Fruit fly (Drosophila melanogaster) whole organism, embryonic: ENCODE results near the gene CG5506.
A peak's percentile ranks its signal among the peaks of the same experiment; 100 is the strongest.

Experiments
- B-H2 ChIP-seq: fragments of 200-800 bp; sonication (Bioruptor generic); optimal IDR thresholded peaks from 2 replicates; lab custom pipeline; 2018; ENCODE audit warnings: missing biosample characterization, mild to moderate bottlenecking, missing genetic modification characterization
- CG10274 ChIP-seq: fragments of 200-800 bp; sonication (Bioruptor generic); optimal IDR thresholded peaks from 3 replicates; lab custom pipeline; 2017; ENCODE audit warnings: missing biosample characterization, mild to moderate bottlenecking, missing genetic modification characterization
- CG10431 ChIP-seq: fragments of 200-800 bp; sonication (Bioruptor generic); optimal IDR thresholded peaks from 3 replicates; lab custom pipeline; 2018; ENCODE audit warnings: missing biosample characterization, mild to moderate bottlenecking, missing genetic modification characterization
- CG11695 ChIP-seq: fragments of 200-800 bp; sonication (Bioruptor generic); IDR thresholded peaks from 3 replicates; pipeline ENCODE4 v1.3.6; 2022; ENCODE audit warnings: missing biosample characterization, missing genetic modification characterization
- CG12236 ChIP-seq: fragments of 200-800 bp; sonication (Bioruptor generic); optimal IDR thresholded peaks from 2 replicates; lab custom pipeline; 2016; ENCODE audit warnings: missing biosample characterization, missing genetic modification characterization
- CG13624 ChIP-seq: fragments of 200-800 bp; sonication (Bioruptor generic); optimal IDR thresholded peaks from 2 replicates; lab custom pipeline; 2016; ENCODE audit warnings: missing biosample characterization, missing genetic modification characterization
- CG13894 ChIP-seq: fragments of 200-800 bp; sonication (Bioruptor generic); optimal IDR thresholded peaks from 3 replicates; lab custom pipeline; 2018; ENCODE audit warnings: missing biosample characterization, mild to moderate bottlenecking, missing genetic modification characterization, moderate library complexity
- CG14860 ChIP-seq: fragments of 200-800 bp; sonication (Bioruptor generic); IDR thresholded peaks from 3 replicates; pipeline ENCODE4 v1.3.6; 2022; ENCODE audit warnings: missing biosample characterization, missing genetic modification characterization; ENCODE audit not compliant: partially characterized antibody
- CG14965 ChIP-seq: fragments of 200-800 bp; sonication (Bioruptor generic); optimal IDR thresholded peaks from 2 replicates; lab custom pipeline; 2016; ENCODE audit warnings: missing biosample characterization, missing genetic modification characterization, borderline replicate concordance
- CG15073 ChIP-seq: fragments of 200-800 bp; sonication (Bioruptor generic); optimal IDR thresholded peaks from 2 replicates; lab custom pipeline; 2016; ENCODE audit warnings: missing biosample characterization, missing genetic modification characterization
- CG1603 ChIP-seq: fragments of 200-800 bp; sonication (Bioruptor generic); optimal IDR thresholded peaks from 2 replicates; lab custom pipeline; 2019; ENCODE audit warnings: missing biosample characterization, mild to moderate bottlenecking, missing genetic modification characterization, moderate library complexity
- CG16779 ChIP-seq: fragments of 200-800 bp; sonication (Bioruptor generic); IDR thresholded peaks from 2 replicates; pipeline ENCODE4 v1.3.6; 2022; ENCODE audit warnings: missing biosample characterization, missing genetic modification characterization
- CG16813 ChIP-seq: fragments of 200-800 bp; sonication (Bioruptor generic); IDR thresholded peaks from 3 replicates; pipeline ENCODE4 v1.3.6; 2022; ENCODE audit warnings: missing biosample characterization, missing genetic modification characterization; ENCODE audit not compliant: partially characterized antibody
- CG17359 ChIP-seq: fragments of 200-800 bp; sonication (Bioruptor generic); optimal IDR thresholded peaks from 3 replicates; lab custom pipeline; 2018; ENCODE audit warnings: missing biosample characterization, mild to moderate bottlenecking, missing genetic modification characterization, moderate library complexity
- CG2116 ChIP-seq: fragments of 200-800 bp; sonication (Bioruptor generic); optimal IDR thresholded peaks from 3 replicates; lab custom pipeline; 2018; ENCODE audit warnings: missing biosample characterization, mild to moderate bottlenecking, missing genetic modification characterization
- CG31365 ChIP-seq: fragments of 200-800 bp; sonication (Bioruptor generic); optimal IDR thresholded peaks from 2 replicates; lab custom pipeline; 2018; ENCODE audit warnings: missing biosample characterization, mild to moderate bottlenecking, missing genetic modification characterization
- CG4730 ChIP-seq: fragments of 200-800 bp; sonication (Bioruptor generic); IDR thresholded peaks from 2 replicates; pipeline ENCODE4 v1.3.6; 2022; ENCODE audit warnings: missing biosample characterization, missing genetic modification characterization
- CG5953 ChIP-seq: fragments of 200-800 bp; sonication (Bioruptor generic); IDR thresholded peaks from 2 replicates; pipeline ENCODE4 v1.3.6; 2022; ENCODE audit warnings: missing biosample characterization, missing genetic modification characterization
- CG6813 ChIP-seq: fragments of 200-800 bp; sonication (Bioruptor generic); optimal IDR thresholded peaks from 2 replicates; lab custom pipeline; 2017; ENCODE audit warnings: missing biosample characterization, missing genetic modification characterization, mild to moderate bottlenecking, moderate library complexity, missing genetic modification reagents
- CG7556 ChIP-seq: fragments of 200-800 bp; sonication (Bioruptor generic); optimal IDR thresholded peaks from 2 replicates; lab custom pipeline; 2017; ENCODE audit warnings: missing biosample characterization, mild to moderate bottlenecking, missing genetic modification characterization
- Dbx ChIP-seq: fragments of 200-800 bp; sonication (Bioruptor generic); IDR thresholded peaks from 3 replicates; pipeline ENCODE4 v1.3.6; 2022; ENCODE audit warnings: missing biosample characterization, missing genetic modification characterization
- Deaf1 ChIP-seq: fragments of 200-800 bp; optimal IDR thresholded peaks from 3 replicates; lab custom pipeline; 2019; ENCODE audit warnings: missing biosample characterization, mild to moderate bottlenecking, missing genetic modification characterization, moderate library complexity
- Fer2 ChIP-seq: fragments of 200-800 bp; sonication (Bioruptor generic); optimal IDR thresholded peaks from 2 replicates; lab custom pipeline; 2018; ENCODE audit warnings: missing biosample characterization, mild to moderate bottlenecking, missing genetic modification characterization, moderate library complexity
- HmgD ChIP-seq: fragments of 200-800 bp; sonication (Bioruptor generic); optimal IDR thresholded peaks from 3 replicates; lab custom pipeline; 2016; ENCODE audit warnings: missing biosample characterization, missing genetic modification characterization
- Hmx ChIP-seq: fragments of 200-800 bp; sonication (Bioruptor generic); optimal IDR thresholded peaks from 2 replicates; lab custom pipeline; 2016; ENCODE audit warnings: missing biosample characterization, missing genetic modification characterization
- Jarid2 ChIP-seq: fragments of 200-800 bp; sonication (Bioruptor generic); optimal IDR thresholded peaks from 3 replicates; lab custom pipeline; 2017; ENCODE audit warnings: mild to moderate bottlenecking, missing biosample characterization, missing genetic modification reagents, missing genetic modification characterization
- MESR4 ChIP-seq: fragments of 200-800 bp; sonication (Bioruptor generic); optimal IDR thresholded peaks from 2 replicates; lab custom pipeline; 2018; ENCODE audit warnings: missing biosample characterization, mild to moderate bottlenecking, missing genetic modification characterization, moderate library complexity
- Med ChIP-seq: fragments of 200-800 bp; sonication (Bioruptor generic); peaks from one replicate; lab custom pipeline; 2016; ENCODE audit warnings: missing biosample characterization, missing genetic modification characterization, mild to moderate bottlenecking, inconsistent platforms, moderate library complexity
- Myb ChIP-seq: fragments of 200-800 bp; sonication (Bioruptor generic); optimal IDR thresholded peaks from 2 replicates; lab custom pipeline; 2016; ENCODE audit warnings: missing biosample characterization, missing genetic modification characterization
- Nf-YA ChIP-seq: fragments of 200-800 bp; sonication (Bioruptor generic); IDR thresholded peaks from 2 replicates; pipeline ENCODE4 v1.3.6; 2022; ENCODE audit warnings: missing biosample characterization, missing genetic modification characterization
- bsh ChIP-seq, 2 experiments: fragments of 200-800 bp; sonication (Bioruptor generic); optimal IDR thresholded peaks; 2 replicates each; lab custom pipeline; 2017 to 2018; ENCODE audit warnings: mild to moderate bottlenecking in 2 of 2, missing biosample characterization in 2 of 2, missing genetic modification characterization in 2 of 2, moderate library complexity in 1 of 2
- dan ChIP-seq: fragments of 200-800 bp; sonication (Bioruptor generic); IDR thresholded peaks from 2 replicates; pipeline ENCODE4 v1.3.6; 2022; ENCODE audit warnings: missing biosample characterization, missing genetic modification characterization
- dpn ChIP-seq, 2 experiments: fragments of 200-800 bp; sonication (Bioruptor generic); optimal IDR thresholded peaks; 3 replicates each; lab custom pipeline; 2016; ENCODE audit warnings: missing biosample characterization in 2 of 2, missing genetic modification characterization in 2 of 2
- gsb ChIP-seq: fragments of 200-800 bp; sonication (Bioruptor generic); IDR thresholded peaks from 2 replicates; pipeline ENCODE4 v1.3.6; 2022; ENCODE audit warnings: missing biosample characterization, missing genetic modification characterization
- gt ChIP-seq: fragments of 200-800 bp; sonication (Bioruptor generic); IDR thresholded peaks from 2 replicates; pipeline ENCODE4 v1.3.6; 2022; ENCODE audit warnings: missing biosample characterization, missing genetic modification characterization
- her ChIP-seq: fragments of 200-800 bp; sonication (Bioruptor generic); optimal IDR thresholded peaks from 2 replicates; lab custom pipeline; 2016; ENCODE audit warnings: missing biosample characterization, missing genetic modification characterization
- lbe ChIP-seq: fragments of 200-800 bp; sonication (Bioruptor generic); optimal IDR thresholded peaks from 2 replicates; lab custom pipeline; 2016; ENCODE audit warnings: missing biosample characterization, mild to moderate bottlenecking, missing genetic modification characterization
- odd ChIP-seq: fragments of 200-800 bp; sonication (Bioruptor generic); optimal IDR thresholded peaks from 2 replicates; lab custom pipeline; 2017; ENCODE audit warnings: missing biosample characterization, mild to moderate bottlenecking, missing genetic modification characterization
- onecut ChIP-seq: fragments of 200-800 bp; sonication (Bioruptor generic); IDR thresholded peaks from 2 replicates; pipeline ENCODE4 v1.3.6; 2022; ENCODE audit warnings: missing biosample characterization, missing genetic modification characterization
- p53 ChIP-seq: fragments of 200-800 bp; sonication (Bioruptor generic); optimal IDR thresholded peaks from 2 replicates; lab custom pipeline; 2016; ENCODE audit warnings: missing biosample characterization, missing genetic modification characterization
- pfk ChIP-seq: fragments of 200-800 bp; sonication (Bioruptor generic); optimal IDR thresholded peaks from 2 replicates; lab custom pipeline; 2018; ENCODE audit warnings: missing biosample characterization, mild to moderate bottlenecking, missing genetic modification characterization, moderate library complexity
- pita ChIP-seq: fragments of 200-800 bp; sonication (Bioruptor generic); optimal IDR thresholded peaks from 2 replicates; lab custom pipeline; 2017; ENCODE audit warnings: missing biosample characterization, mild to moderate bottlenecking, missing genetic modification characterization
- prd ChIP-seq, 3 experiments: fragments of >200 bp in 2 of 3; fragments of 200-800 bp in 1 of 3; sonication (Bioruptor generic) in 1 of 3; optimal IDR thresholded peaks in 2 of 3; IDR thresholded peaks in 1 of 3; 2 replicates in 2 of 3; 3 replicates in 1 of 3; pipeline versions ENCODE4 v1.3.6 to Lab custom; 2017 to 2022; ENCODE audit warnings: missing biosample characterization in 1 of 3, missing genetic modification characterization in 1 of 3
- sc ChIP-seq, 3 experiments: fragments of >200 bp in 2 of 3; fragments of 200-800 bp in 1 of 3; sonication (Bioruptor generic) in 1 of 3; optimal IDR thresholded peaks; 2 replicates in 2 of 3; 3 replicates in 1 of 3; lab custom pipeline; 2017; ENCODE audit warnings: mild to moderate bottlenecking in 1 of 3, missing biosample characterization in 1 of 3, missing genetic modification characterization in 1 of 3, missing genetic modification reagents in 1 of 3
- slou ChIP-seq: fragments of 200-800 bp; sonication (Bioruptor generic); optimal IDR thresholded peaks from 3 replicates; lab custom pipeline; 2016; ENCODE audit warnings: missing biosample characterization, missing genetic modification characterization
- so ChIP-seq: fragments of 200-800 bp; sonication (Bioruptor generic); IDR thresholded peaks from 3 replicates; pipeline ENCODE4 v1.3.6; 2022; ENCODE audit warnings: missing biosample characterization, missing genetic modification characterization
- tna ChIP-seq: fragments of 200-800 bp; sonication (Bioruptor generic); IDR thresholded peaks from 2 replicates; pipeline ENCODE4 v1.3.6; 2022; ENCODE audit warnings: missing biosample characterization, missing genetic modification characterization; ENCODE audit not compliant: partially characterized antibody
- twi ChIP-seq: fragments of 200-800 bp; optimal IDR thresholded peaks from 2 replicates; lab custom pipeline; 2019; ENCODE audit warnings: missing biosample characterization, mild to moderate bottlenecking, missing genetic modification characterization, moderate library complexity

The CG5506 gene

DNA sequence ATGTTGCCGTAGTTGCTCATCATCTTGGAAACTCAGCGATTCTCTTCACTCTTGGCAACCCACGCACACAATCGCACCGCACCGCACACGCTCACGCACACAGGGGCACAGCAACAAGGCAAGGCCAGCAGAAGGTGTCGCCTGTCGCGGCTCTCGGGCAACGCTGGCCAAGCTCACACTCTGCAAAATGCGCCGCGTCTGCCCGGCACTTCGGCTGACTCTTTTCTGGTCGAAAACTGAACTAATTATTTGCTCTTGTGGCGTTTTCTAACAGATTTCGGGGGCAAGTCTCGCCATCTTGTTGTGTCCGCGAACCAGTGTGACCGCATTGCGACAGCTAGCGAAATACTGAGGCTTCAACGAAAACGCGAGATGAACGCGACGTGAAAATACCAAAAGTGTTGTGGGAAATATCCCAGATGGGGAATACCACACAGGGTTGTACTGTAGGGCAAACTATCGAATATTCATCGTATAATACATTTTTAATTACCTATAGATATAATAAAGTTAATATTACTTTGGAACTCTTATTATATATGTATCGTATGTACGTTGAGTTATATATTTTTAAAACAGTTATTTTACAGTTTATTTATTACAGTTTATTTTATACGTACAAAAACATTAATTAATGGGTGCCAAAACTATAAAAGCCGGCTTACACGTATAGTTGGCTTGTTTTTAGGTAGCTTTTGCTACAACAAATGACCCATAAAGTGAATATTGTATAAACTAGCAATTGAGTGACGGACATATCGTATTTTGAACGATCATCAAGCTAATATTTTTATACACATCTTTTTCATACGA is 37.8 kb downstream of the CG5506 start, which contains the start of the genes MED19 and CG7430 (continued):
- TF ChIP-seq tna (0 out of 2 replicates have a peak, but pooled peaks have one; percentile 29), Med (peak; percentile 84), CG17359 (peak; percentile 12), Nf-YA (GFP tag; lab: Robert Waterston, UW) (no peak), Deaf1 (tag; lab: Kevin White, UChicago) (no peak), CG6813 (GFP tag; lab: Kevin White, UChicago) (no peak), CG5953 (no peak), Hmx (GFP tag; lab: Kevin White, UChicago) (no peak), lbe (GFP tag; lab: Kevin White, UChicago) (peak; percentile 26), so (GFP tag; lab: Robert Waterston, UW) (no peak), CG12236 (GFP tag; lab: Kevin White, UChicago) (no peak), prd (optimal IDR thresholded peaks at IDR 0.05; lab: Kevin White, UChicago) (no peak), prd (GFP tag; IDR thresholded peaks at IDR 0.05; lab: Robert Waterston, UW) (no peak), dpn (GFP tag; optimal IDR thresholded peaks at IDR 0.05; lab: Kevin White, UChicago) (no peak), CG4730 (no peak), B-H2 (no peak), sc (optimal IDR thresholded peaks at IDR 0.05; lab: Kevin White, UChicago) (no peak), sc (GFP tag; optimal IDR thresholded peaks at IDR 0.05; lab: Kevin White, UChicago) (no peak), pfk (GFP tag; lab: Kevin White, UChicago) (no peak), Dbx (GFP tag; lab: Robert Waterston, UW) (no peak; the same call in 2 of the 3 replicates), CG13624 (GFP tag; lab: Kevin White, UChicago) (no peak), MESR4 (GFP tag; lab: Kevin White, UChicago) (peak; percentile 100), slou (no peak), bsh (GFP tag; optimal IDR thresholded peaks at IDR 0.05; lab: Kevin White, UChicago) (peak; percentile 24 to 60), pita (no peak), CG16779 (GFP tag; lab: Robert Waterston, UW) (no peak), gt (GFP tag; lab: Robert Waterston, UW) (no peak), Myb (no peak), CG11695 (GFP tag; lab: Robert Waterston, UW) (no peak), CG10274 (no peak), twi (no peak), p53 (GFP tag; lab: Kevin White, UChicago) (no peak), her (GFP tag; lab: Kevin White, UChicago) (peak; percentile 46), CG14965 (no peak), CG13894 (tag; lab: Kevin White, UChicago) (peak; percentile 17), HmgD (GFP tag; lab: Kevin White, UChicago) (no peak), dan (no peak), odd (GFP tag; lab: Kevin White, UChicago) (no peak), CG14860 (GFP tag; lab: Robert Waterston, UW) (no peak), CG31365 (tag; lab: Kevin White, UChicago) (no peak), CG1603 (tag; lab: Kevin White, UChicago) (peak; percentile 61), onecut (GFP tag; lab: Robert Waterston, UW) (no peak), CG10431 (GFP tag; lab: Kevin White, UChicago) (peak; percentile 33), CG7556 (no peak), CG15073 (GFP tag; lab: Kevin White, UChicago) (no peak), gsb (GFP tag; lab: Robert Waterston, UW) (no peak), CG2116 (GFP tag; lab: Kevin White, UChicago) (peak; percentile 99), Fer2 (tag; lab: Kevin White, UChicago) (no peak), Jarid2 (GFP tag; lab: Kevin White, UChicago) (peak; percentile 84), CG16813 (GFP tag; lab: Robert Waterston, UW) (peak; percentile 49)
